Fruit fly (Drosophila melanogaster) Kc167 (cell line): ENCODE results near the gene gammaTub23C.

Experiments
- Myc ChIP-seq: fragments of >200 bp; optimal IDR thresholded peaks from 2 replicates; lab custom pipeline; 2017; ENCODE audit warnings: missing external identifiers
- Sin3A ChIP-seq: fragments of >200 bp; optimal IDR thresholded peaks from 2 replicates; lab custom pipeline; 2018; ENCODE audit warnings: missing external identifiers
- h ChIP-seq: fragments of >200 bp; optimal IDR thresholded peaks from 3 replicates; lab custom pipeline; 2018; ENCODE audit warnings: missing external identifiers
- insv ChIP-seq: fragments of >200 bp; optimal IDR thresholded peaks from 3 replicates; lab custom pipeline; 2018; ENCODE audit warnings: missing external identifiers
- psq ChIP-seq: fragments of >200 bp; optimal IDR thresholded peaks from 2 replicates; lab custom pipeline; 2017; ENCODE audit warnings: missing external identifiers
- ttk ChIP-seq: sonication (Bioruptor generic); optimal IDR thresholded peaks from 2 replicates; lab custom pipeline; 2017; ENCODE audit warnings: missing external identifiers

The gammaTub23C gene

DNA sequence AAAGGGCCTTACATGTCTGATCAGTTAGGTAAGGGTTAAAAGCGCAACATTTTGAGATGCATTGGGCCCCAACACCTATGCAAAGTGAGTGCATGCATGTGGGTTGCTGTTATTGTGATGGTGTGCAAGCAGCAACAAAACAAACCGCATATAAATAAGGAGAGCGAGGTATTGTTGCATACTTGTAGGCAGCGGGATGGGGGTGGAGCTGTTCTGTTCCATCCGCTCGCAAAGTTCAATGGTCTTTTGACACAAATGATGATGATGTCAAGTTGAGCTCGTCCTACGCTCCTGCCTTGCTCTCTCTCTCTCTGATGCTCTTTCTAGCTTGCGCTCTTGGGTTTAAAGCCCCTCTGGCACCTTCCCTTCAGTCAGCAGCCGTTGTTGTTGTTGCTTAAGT lies 17.0 kb upstream of the gammaTub23C start:
- no peak for TF ChIP-seq psq (lab: Kevin White, UChicago)
- no peak for TF ChIP-seq h (lab: Kevin White, UChicago)
- TF ChIP-seq insv (lab: Kevin White, UChicago): no peak
- no peak for TF ChIP-seq ttk (lab: Kevin White, UChicago)
- no peak for TF ChIP-seq Myc (lab: Kevin White, UChicago)
- no peak for TF ChIP-seq Sin3A (lab: Kevin White, UChicago)

DNA sequence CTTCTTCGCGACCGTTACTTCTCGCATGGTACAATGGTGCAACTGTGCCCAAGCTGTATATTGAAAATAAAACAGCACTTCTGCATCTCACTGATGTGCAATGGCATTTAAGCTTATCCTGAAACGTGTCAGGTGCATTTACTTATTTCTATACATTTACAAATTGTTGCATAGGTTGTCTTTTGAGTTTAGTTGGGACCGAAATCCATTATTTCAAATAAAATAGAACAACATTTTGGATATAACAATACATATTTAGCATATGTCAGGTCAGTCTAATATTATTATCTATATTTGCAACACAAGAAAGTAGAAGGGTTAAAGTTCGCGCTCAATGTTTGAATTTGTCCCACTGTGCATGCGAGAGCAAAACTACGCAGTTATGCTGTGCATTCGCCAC lies 16.3 kb upstream of the gammaTub23C start:
- TF ChIP-seq h (lab: Kevin White, UChicago) (no peak), Myc (lab: Kevin White, UChicago) (no peak), insv (lab: Kevin White, UChicago) (no peak), psq (lab: Kevin White, UChicago) (no peak), ttk (lab: Kevin White, UChicago) (no peak), Sin3A (lab: Kevin White, UChicago) (no peak)

DNA sequence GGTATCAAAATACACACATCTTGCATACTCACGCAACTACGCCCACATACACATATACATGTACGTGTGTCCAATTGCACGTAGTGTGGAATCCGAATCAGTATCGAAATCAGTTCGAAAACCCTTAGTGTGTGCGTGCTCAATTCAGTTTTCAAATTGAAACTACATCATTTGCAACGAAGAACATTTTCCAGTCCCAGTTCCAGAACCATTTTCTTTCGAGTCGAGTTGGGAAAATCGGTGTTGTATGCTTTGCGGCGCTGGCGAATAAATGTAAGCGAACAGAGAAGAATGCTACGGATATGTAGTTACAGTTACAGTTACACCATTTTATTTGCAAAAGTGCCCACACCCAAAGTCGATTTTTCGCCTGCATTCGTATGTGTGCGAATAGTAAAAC lies 15.7 kb upstream of the gammaTub23C start:
- no peak for TF ChIP-seq Myc (lab: Kevin White, UChicago)
- TF ChIP-seq insv (lab: Kevin White, UChicago): no peak
- no peak for TF ChIP-seq ttk (lab: Kevin White, UChicago)
- no peak for TF ChIP-seq psq (lab: Kevin White, UChicago)
- no peak for TF ChIP-seq Sin3A (lab: Kevin White, UChicago)
- no peak for TF ChIP-seq h (lab: Kevin White, UChicago)

DNA sequence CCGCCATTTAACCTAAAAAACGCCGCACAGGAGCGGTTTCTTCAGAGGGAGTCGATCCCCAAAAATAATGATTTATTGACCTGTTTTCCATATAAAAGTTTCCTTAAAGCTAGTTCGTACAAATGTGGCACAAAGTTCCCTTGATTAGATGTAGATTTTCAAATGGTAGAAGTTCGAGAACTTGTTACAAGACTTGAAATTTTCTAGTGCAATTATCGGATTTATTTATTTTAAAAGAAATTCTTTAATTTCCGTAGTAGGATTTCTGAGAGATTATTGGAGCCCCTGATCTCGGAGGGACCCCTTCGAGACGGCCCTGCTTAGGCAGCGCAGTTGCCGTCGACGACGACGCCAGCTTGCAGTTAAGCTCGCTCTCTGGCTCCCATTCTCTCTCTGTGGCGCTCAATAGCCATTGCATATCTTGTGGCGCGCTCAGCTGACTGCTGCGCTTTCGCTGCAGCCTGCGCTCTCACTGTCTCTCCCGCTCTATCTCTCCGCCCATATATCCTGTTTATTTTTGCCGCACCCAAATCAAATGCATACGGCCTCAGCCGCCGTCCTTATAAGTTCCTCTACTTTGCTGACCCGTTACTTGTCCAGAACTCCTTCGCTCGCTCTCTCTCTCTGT lies 15.0 kb upstream of the gammaTub23C start:
- TF ChIP-seq h (lab: Kevin White, UChicago): no peak
- no peak for TF ChIP-seq Myc (lab: Kevin White, UChicago)
- no peak for TF ChIP-seq insv (lab: Kevin White, UChicago)
- TF ChIP-seq ttk (lab: Kevin White, UChicago): no peak
- TF ChIP-seq psq (lab: Kevin White, UChicago): no peak
- TF ChIP-seq Sin3A (lab: Kevin White, UChicago): no peak

DNA sequence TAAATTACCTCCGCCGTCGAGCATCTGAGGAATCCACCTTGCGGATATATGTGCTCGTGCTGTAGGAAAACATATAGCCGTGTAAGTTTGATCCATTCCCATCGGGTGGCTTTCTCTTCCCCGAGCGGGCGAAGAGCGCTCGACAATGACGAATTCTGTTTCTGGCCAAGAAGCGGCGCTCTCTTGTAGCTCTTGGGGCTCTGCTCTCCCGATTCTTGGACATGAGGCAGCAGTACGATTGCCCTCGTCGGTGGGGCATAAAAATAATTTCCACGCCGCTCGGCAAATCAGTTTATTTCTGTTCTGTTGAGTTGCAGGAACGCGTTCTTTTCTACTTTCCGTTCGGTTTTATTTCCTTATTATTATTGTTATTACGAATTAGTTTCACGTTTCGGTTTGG lies 13.8 kb upstream of the gammaTub23C start:
- TF ChIP-seq h (lab: Kevin White, UChicago): no peak
- no peak for TF ChIP-seq psq (lab: Kevin White, UChicago)
- TF ChIP-seq Sin3A (lab: Kevin White, UChicago): no peak
- TF ChIP-seq ttk (lab: Kevin White, UChicago): no peak
- no peak for TF ChIP-seq Myc (lab: Kevin White, UChicago)

DNA sequence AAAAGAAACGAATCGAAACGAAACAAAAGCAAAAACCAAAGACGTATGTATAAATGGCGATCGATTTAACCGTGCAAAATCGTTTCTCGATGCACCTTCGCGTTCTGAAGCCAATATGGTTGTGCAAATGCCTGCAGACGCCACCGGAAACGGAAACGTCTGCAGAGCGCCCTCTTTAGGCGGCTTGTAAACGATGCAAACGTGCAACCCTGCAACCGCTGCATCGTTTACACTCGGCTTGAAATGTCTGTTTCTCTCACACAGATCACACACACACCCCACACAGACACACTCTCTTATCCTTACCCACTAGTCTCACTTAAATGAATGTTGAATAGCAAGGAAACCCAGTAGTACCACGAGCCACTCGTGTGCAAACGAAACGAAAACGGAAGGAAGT lies 5.8 kb upstream of the gammaTub23C start:
- TF ChIP-seq Myc (lab: Kevin White, UChicago) (no peak), h (lab: Kevin White, UChicago) (no peak), Sin3A (lab: Kevin White, UChicago) (no peak), ttk (lab: Kevin White, UChicago) (no peak), insv (lab: Kevin White, UChicago) (no peak), psq (lab: Kevin White, UChicago) (no peak)

DNA sequence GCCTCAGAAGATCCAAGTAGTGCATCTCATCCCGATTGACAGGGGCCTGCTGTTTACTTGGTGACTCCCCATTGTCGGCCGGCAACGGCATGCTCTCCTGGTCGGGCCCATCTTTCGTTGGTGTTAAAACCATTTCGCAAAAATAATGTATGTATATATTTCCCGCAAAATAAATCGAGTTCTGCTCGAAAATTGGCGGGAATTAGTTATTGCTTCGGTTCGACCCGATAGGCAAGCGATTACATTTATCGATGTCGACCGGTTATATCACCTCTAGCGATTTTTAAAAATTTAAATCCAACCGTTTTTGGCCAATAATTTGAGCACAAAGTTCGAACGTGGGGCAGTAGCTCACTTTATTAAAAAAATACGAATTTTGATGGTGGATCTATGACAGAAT lies 3.3 kb upstream of the gammaTub23C start, which contains the start of gene Ts:
TSS of gene Ts (minus strand) at position 201 of the 400 bp plus-strand sequence.
- no peak for TF ChIP-seq Myc (lab: Kevin White, UChicago)
- no peak for TF ChIP-seq h (lab: Kevin White, UChicago)
- TF ChIP-seq Sin3A (lab: Kevin White, UChicago): no peak
- no peak for TF ChIP-seq ttk (lab: Kevin White, UChicago)
- no peak for TF ChIP-seq psq (lab: Kevin White, UChicago)

DNA sequence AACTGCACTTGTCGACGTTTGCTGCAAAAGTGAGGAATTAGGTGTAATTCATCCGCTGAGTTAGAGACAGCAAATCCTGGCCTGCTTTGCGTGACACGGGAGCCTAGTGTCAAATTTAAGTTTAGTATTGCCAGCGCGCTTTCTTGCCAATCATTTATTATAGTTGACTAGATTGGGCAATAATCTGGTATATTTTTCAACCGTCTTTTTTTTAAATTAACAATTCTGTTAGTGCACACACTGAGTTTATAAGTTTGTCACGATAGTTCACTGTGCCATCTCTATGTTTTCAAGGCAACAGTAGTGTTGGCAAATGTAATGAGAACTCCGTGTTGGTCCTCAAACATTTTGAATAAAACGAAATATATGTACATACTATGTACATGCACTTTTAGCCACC lies 4.1 kb downstream of the gammaTub23C start, which contains the start of the genes CG9641 and CG3165:
TSS of gene CG9641 (minus strand) at position 34 of the 400 bp plus-strand sequence.
TSS of gene CG3165 (plus strand) at position 294 of the 400 bp plus-strand sequence.
- no peak for TF ChIP-seq Sin3A (lab: Kevin White, UChicago)
- no peak for TF ChIP-seq insv (lab: Kevin White, UChicago)
- no peak for TF ChIP-seq ttk (lab: Kevin White, UChicago)
- TF ChIP-seq psq (lab: Kevin White, UChicago): no peak
- no peak for TF ChIP-seq Myc (lab: Kevin White, UChicago)
- TF ChIP-seq h (lab: Kevin White, UChicago): no peak

DNA sequence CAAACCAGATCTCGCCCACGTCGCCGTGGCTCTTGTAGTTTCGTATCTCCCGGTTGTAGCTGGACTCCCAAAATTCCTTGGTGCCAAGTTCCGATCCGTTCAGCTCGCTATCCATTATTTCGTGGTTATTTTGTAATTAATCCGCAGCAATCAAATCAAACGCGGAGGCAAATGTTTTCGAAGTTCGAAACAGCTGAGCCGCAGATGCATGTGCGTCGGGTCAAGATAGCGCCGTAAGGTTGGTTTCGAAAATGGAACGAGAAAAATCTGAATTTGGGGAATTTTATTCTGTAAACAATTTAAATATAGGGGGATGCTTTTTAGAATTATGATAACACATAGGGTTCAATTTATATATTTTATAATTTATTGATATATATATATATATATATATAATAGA lies 6.4 kb downstream of the gammaTub23C start, which contains the start of gene CG9643:
TSS of gene CG9643 (minus strand) at position 198 of the 400 bp plus-strand sequence.
- TF ChIP-seq ttk (lab: Kevin White, UChicago): no peak
- TF ChIP-seq h (lab: Kevin White, UChicago): no peak
- no peak for TF ChIP-seq psq (lab: Kevin White, UChicago)
- no peak for TF ChIP-seq Sin3A (lab: Kevin White, UChicago)
- TF ChIP-seq Myc (lab: Kevin White, UChicago): no peak
- TF ChIP-seq insv (lab: Kevin White, UChicago): no peak

DNA sequence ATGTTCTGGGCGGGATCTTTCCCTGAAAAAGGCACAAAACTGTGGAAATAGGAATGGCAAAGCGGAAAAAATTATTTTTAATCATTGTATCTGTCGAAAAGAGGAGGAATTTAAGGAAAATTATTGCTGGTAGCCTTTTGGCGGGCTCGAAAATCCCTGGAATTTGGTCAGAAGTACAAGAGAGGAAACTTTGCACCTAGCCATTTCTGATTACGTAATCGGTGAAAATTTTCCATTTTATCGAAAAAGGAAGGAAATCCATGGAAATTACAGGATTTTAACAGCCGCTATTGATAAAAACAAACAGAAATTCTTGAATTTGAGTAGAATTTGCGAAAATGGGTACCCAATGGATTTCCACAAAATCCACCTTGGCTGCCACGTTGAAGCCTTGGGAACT lies 14.1 kb downstream of the gammaTub23C start:
- TF ChIP-seq Sin3A (lab: Kevin White, UChicago) (no peak), psq (lab: Kevin White, UChicago) (no peak), insv (lab: Kevin White, UChicago) (no peak)

DNA sequence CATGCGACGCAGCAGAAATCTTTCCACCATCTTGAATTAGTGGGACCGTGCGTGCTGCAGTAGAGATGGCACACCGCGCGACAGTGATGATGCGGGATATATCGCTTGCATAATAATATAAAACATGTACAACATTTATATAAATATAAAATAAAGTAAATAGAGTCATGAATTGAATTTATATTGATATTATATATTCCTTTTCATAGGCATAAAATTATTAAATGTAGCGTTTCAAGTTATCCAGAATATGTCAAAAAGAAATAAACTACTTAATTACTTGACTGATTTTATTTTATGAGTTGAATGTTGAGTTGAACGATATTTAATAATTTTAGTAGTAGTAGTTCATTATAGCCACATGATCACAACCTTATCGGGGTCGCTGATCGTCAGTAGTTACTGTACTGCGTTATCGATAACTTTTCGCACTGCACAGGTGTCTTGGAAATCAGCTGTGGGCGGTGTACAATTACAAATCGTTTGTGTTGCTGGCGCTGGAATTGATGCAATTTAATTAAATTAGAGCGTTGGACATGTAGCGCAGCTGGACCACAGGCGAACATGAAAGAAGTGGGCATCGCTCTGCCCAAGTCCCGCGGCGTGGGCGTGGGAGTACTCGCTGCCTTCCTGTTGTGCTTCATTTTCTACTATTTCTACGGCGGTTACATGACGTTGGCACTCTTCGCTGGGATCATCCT lies 15.1 kb downstream of the gammaTub23C start, which contains the start of the genes Chd1 and Bem46:
TSS of gene Chd1 (minus strand) at position 43 of the 701 bp plus-strand sequence.
TSS of gene Bem46 (plus strand) at position 436 of the 701 bp plus-strand sequence.
- TF ChIP-seq Sin3A (lab: Kevin White, UChicago): no peak
- TF ChIP-seq insv (lab: Kevin White, UChicago): no peak
- no peak for TF ChIP-seq Myc (lab: Kevin White, UChicago)
- no peak for TF ChIP-seq h (lab: Kevin White, UChicago)
